Worm (Caenorhabditis elegans) whole organism, mixed stage, embryonic: ENCODE measurements around the gene sri-10.

Experiments
- blmp-1 ChIP-seq: fragments of 150-350 bp; optimal IDR thresholded peaks from 2 replicates; lab custom pipeline; 2014; ENCODE audit warnings: missing biosample characterization, missing genetic modification characterization
- mab-5 ChIP-seq: fragments of 150-350 bp; optimal IDR thresholded peaks from 2 replicates; lab custom pipeline; 2014; ENCODE audit warnings: missing biosample characterization, missing genetic modification characterization
- nhr-2 ChIP-seq: fragments of 150-350 bp; optimal IDR thresholded peaks from 2 replicates; lab custom pipeline; 2014; ENCODE audit warnings: missing biosample characterization, missing genetic modification characterization
- pha-4 ChIP-seq: fragments of 150-350 bp; optimal IDR thresholded peaks from 2 replicates; lab custom pipeline; 2018; ENCODE audit warnings: missing biosample characterization, missing genetic modification reagents, missing genetic modification characterization
- snpc-4 ChIP-seq: fragments of 150-350 bp; optimal IDR thresholded peaks from 2 replicates; lab custom pipeline; 2014; ENCODE audit warnings: missing biosample characterization, missing genetic modification characterization

DNA sequence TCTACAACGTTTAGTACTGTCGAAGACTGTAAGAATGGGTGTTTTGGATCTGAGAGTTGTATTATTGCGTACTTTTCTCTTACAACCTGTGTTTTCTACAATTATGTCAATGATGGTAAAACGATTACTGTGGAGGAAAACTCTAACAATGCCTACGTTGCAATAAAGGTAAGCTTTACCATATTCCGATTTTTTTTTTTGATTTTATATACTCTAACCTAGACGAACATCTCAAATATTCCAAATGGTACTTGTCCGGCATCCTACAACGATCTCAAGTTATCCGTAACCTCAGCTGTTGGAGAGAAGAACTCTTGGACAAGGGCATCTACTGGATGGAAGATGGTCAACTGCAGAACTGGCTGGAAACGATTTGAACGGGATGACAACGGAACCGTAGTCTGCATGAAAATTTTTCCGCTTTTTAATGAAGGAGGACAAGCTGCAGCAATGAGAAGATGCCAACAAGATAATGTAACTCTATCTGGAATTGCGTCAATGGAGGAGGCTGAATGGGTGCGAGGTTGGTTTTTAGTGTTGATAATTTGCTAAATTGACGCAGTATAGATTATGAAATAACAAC is 34.4 kb downstream of the sri-10 start:
- TF ChIP-seq nhr-2 (no peak), blmp-1 (no peak), pha-4 (tag; lab: Kevin White, UChicago) (no peak), mab-5 (tag; lab: Kevin White, UChicago) (no peak), snpc-4 (tag; lab: Kevin White, UChicago) (no peak)
